Fruit fly (Drosophila melanogaster): ENCODE results near the gene twit.

The twit gene

dm6 chr2L:20823196-20824105, 28.9 kb upstream of the twit start (continued):
- TF ChIP-seq Adf1 (GFP tag; IDR thresholded peaks at IDR 0.05) (peak; percentile 61), Dbx (GFP tag; IDR thresholded peaks at IDR 0.05) (peak; percentile 44; the same call in 1 of the 3 replicates), jumu (GFP tag; optimal IDR thresholded peaks at IDR 0.05) (no peak), vnd (GFP tag; IDR thresholded peaks at IDR 0.05; ENCODE audit: partially characterized antibody) (peak; percentile 51; the same call in 1 of the 3 replicates), tna (GFP tag; IDR thresholded peaks at IDR 0.05; ENCODE audit: partially characterized antibody) (peak; percentile 66), mirr (GFP tag; optimal IDR thresholded peaks at IDR 0.05) (peak; percentile 58), CG31441 (GFP tag; IDR thresholded peaks at IDR 0.05) (peak; percentile 59; the same call in 1 of the 2 replicates), CG7556 (GFP tag; optimal IDR thresholded peaks at IDR 0.05) (peak; percentile 36), CG3995 (GFP tag; optimal IDR thresholded peaks at IDR 0.05) (no peak), ATbp (GFP tag; optimal IDR thresholded peaks at IDR 0.05) (peak; percentile 2), zfh1 (GFP tag; IDR thresholded peaks at IDR 0.05) (peak; percentile 29; the same call in 1 of the 3 replicates), her (GFP tag; optimal IDR thresholded peaks at IDR 0.05) (peak; percentile 37), Sin3A (optimal IDR thresholded peaks at IDR 0.05) (no peak), Hr51 (GFP tag; optimal IDR thresholded peaks at IDR 0.05) (peak in 1 of 2 experiments; percentile 24), CG2120 (GFP tag; optimal IDR thresholded peaks at IDR 0.05) (peak; percentile 1), Tbp (GFP tag; optimal IDR thresholded peaks at IDR 0.05) (no peak), nmo (GFP tag; optimal IDR thresholded peaks at IDR 0.05) (peak; percentile 20), Mrtf (GFP tag; IDR thresholded peaks at IDR 0.05) (no peak), CG10565 (GFP tag; optimal IDR thresholded peaks at IDR 0.05) (no peak), CG7271 (tag; optimal IDR thresholded peaks at IDR 0.05) (no peak), Dip2 (GFP tag; IDR thresholded peaks at IDR 0.05) (no peak), fd64A (GFP tag; optimal IDR thresholded peaks at IDR 0.05) (peak; percentile 52), lov (optimal IDR thresholded peaks at IDR 0.05) (no peak), lov (GFP tag; IDR thresholded peaks at IDR 0.05) (no peak), hkb (optimal IDR thresholded peaks at IDR 0.05) (no peak), hkb (GFP tag; IDR thresholded peaks at IDR 0.05) (peak; percentile 45), Eip74EF (GFP tag; optimal IDR thresholded peaks at IDR 0.05) (no peak), Xbp1 (GFP tag; optimal IDR thresholded peaks at IDR 0.05) (peak; percentile 22), Dad (GFP tag; optimal IDR thresholded peaks at IDR 0.05) (peak; percentile 16), dmrt99B (tag; optimal IDR thresholded peaks at IDR 0.05) (peak; percentile 33), chif (GFP tag; optimal IDR thresholded peaks at IDR 0.05) (no peak), CG4282 (GFP tag; optimal IDR thresholded peaks at IDR 0.05) (no peak), maf-S (GFP tag; optimal IDR thresholded peaks at IDR 0.05) (no peak), Antp (GFP tag; optimal IDR thresholded peaks at IDR 0.05) (peak; percentile 12), dpn (GFP tag; optimal IDR thresholded peaks at IDR 0.05) (peak in 1 of 2 experiments; percentile 15), CG12236 (GFP tag; optimal IDR thresholded peaks at IDR 0.05) (no peak), Med (GFP tag) (peak; percentile 83), CG17359 (tag; optimal IDR thresholded peaks at IDR 0.05) (no peak), CG8290 (GFP tag; optimal IDR thresholded peaks at IDR 0.05) (no peak), CG8290 (tag; optimal IDR thresholded peaks at IDR 0.05) (peak in 1 of 2 experiments; percentile 53), tio (GFP tag; optimal IDR thresholded peaks at IDR 0.05) (peak; percentile 37), CG6175 (GFP tag; IDR thresholded peaks at IDR 0.05) (peak; percentile 70; the same call in 1 of the 3 replicates), Trl (optimal IDR thresholded peaks at IDR 0.05) (no peak), Trl (GFP tag; optimal IDR thresholded peaks at IDR 0.05) (no peak), corto (GFP tag; optimal IDR thresholded peaks at IDR 0.05) (peak; percentile 31), CG6813 (GFP tag; optimal IDR thresholded peaks at IDR 0.05) (peak; percentile 29), CG10462 (GFP tag; optimal IDR thresholded peaks at IDR 0.05) (peak; percentile 4), Bgb (GFP tag; IDR thresholded peaks at IDR 0.05; ENCODE audit: partially characterized antibody) (peak; percentile 62; the same call in 1 of the 2 replicates), CG30020 (tag; optimal IDR thresholded peaks at IDR 0.05) (no peak), wor (GFP tag; IDR thresholded peaks at IDR 0.05) (no peak)

All from whole organism, embryonic.